Worm (Caenorhabditis elegans) whole organism, L3 larva: ENCODE results near the gene gex-2.

Experiments
- ZK546.5 ChIP-seq: sonication (generic microtip); optimal IDR thresholded peaks from 2 replicates; lab custom pipeline; 2017; ENCODE audit warnings: missing biosample characterization, missing genetic modification characterization
- elt-3 ChIP-seq, 3 experiments: fragments of 150-350 bp in 1 of 3; sonication (generic microtip) in 2 of 3; optimal IDR thresholded peaks; 2 replicates in 2 of 3; 4 replicates in 1 of 3; lab custom pipeline; 2014 to 2017; ENCODE audit warnings: missing biosample characterization in 3 of 3, missing genetic modification characterization in 3 of 3
- fos-1 ChIP-seq: fragments of 150-350 bp; optimal IDR thresholded peaks from 2 replicates; lab custom pipeline; 2014; ENCODE audit warnings: missing biosample characterization, missing genetic modification characterization
- mdl-1 ChIP-seq: fragments of 150-350 bp; optimal IDR thresholded peaks from 2 replicates; lab custom pipeline; 2014; ENCODE audit warnings: missing biosample characterization, missing genetic modification characterization
- nhr-77 ChIP-seq: fragments of 150-350 bp; optimal IDR thresholded peaks from 2 replicates; lab custom pipeline; 2014; ENCODE audit warnings: missing biosample characterization, missing genetic modification characterization
- pha-4 ChIP-seq: fragments of 150-350 bp; optimal IDR thresholded peaks from 2 replicates; lab custom pipeline; 2014; ENCODE audit warnings: missing biosample characterization, missing genetic modification reagents, missing genetic modification characterization
- pqm-1 ChIP-seq: fragments of 150-350 bp; optimal IDR thresholded peaks from 2 replicates; lab custom pipeline; 2017; ENCODE audit warnings: missing biosample characterization, missing genetic modification characterization, inconsistent platforms
- snpc-4 ChIP-seq: fragments of 150-350 bp; optimal IDR thresholded peaks from 2 replicates; lab custom pipeline; 2014; ENCODE audit warnings: missing biosample characterization, missing genetic modification characterization
- ztf-4 ChIP-seq: fragments of 150-350 bp; optimal IDR thresholded peaks from 2 replicates; lab custom pipeline; 2014; ENCODE audit warnings: missing biosample characterization, missing genetic modification characterization

DNA sequence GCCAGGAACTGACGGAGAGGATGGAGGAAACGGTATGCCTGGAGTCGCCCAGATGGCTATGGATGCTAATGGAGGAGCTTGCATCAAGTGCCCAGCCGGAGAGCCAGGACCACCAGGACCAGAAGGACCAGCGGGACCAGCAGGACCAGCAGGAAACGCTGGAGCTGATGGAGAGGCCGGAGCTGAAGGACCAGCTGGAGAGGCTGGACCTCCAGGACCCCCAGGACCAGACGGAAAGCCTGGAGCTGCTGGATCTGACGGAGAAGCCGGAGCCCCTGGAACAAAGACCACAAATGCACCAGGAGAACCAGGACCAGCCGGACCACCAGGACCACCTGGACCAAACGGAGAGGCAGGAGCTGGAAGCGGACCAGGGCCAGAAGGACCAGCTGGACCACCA is 32.2 kb downstream of the gex-2 start:
- TF ChIP-seq mdl-1 (tag; lab: Kevin White, UChicago) (no peak), ZK546.5 (no peak), fos-1 (tag; lab: Kevin White, UChicago) (no peak), elt-3 (tag; optimal IDR thresholded peaks at IDR 0.05; lab: Kevin White, UChicago) (no peak), ztf-4 (tag; lab: Kevin White, UChicago) (no peak), pha-4 (tag; lab: Kevin White, UChicago) (no peak), snpc-4 (tag; lab: Kevin White, UChicago) (no peak), nhr-77 (tag; lab: Kevin White, UChicago) (no peak), pqm-1 (tag; lab: Kevin White, UChicago) (no peak)
